Fruit fly (Drosophila melanogaster): ENCODE data around the gene asun.

- TF ChIP-seq D1 (tag; optimal IDR thresholded peaks at IDR 0.05) (peak; percentile 89), CG13204 (GFP tag; optimal IDR thresholded peaks at IDR 0.05) (peak; percentile 92), CG12605 (GFP tag; IDR thresholded peaks at IDR 0.05) (no peak), CG4496 (GFP tag; IDR thresholded peaks at IDR 0.05) (0 out of 3 replicates have a peak, but pooled peaks have one; percentile 34), CG34367 (tag; optimal IDR thresholded peaks at IDR 0.05) (peak; percentile 77), rn (GFP tag; IDR thresholded peaks at IDR 0.05) (0 out of 2 replicates have a peak, but pooled peaks have one; percentile 17), Snoo (tag; optimal IDR thresholded peaks at IDR 0.05) (no peak)
These were observed 40.6 kb upstream of the asun start for dm6 chr3R:16223252-16224037.

All from whole organism, pupa.